Worm (Caenorhabditis elegans): Measurements from ENCODE around the gene srw-51.

- TF ChIP-seq ceh-24 (tag; optimal IDR thresholded peaks at IDR 0.05) = no peak
- no peak for TF ChIP-seq elt-4 (tag; optimal IDR thresholded peaks at IDR 0.05)
- TF ChIP-seq nhr-11 (tag; optimal IDR thresholded peaks at IDR 0.05) = no peak
- TF ChIP-seq C38D4.7 (GFP tag; optimal IDR thresholded peaks at IDR 0.05) = no peak
- TF ChIP-seq ama-1 (optimal IDR thresholded peaks at IDR 0.05) = no peak
- no peak for TF ChIP-seq pqm-1 (tag; optimal IDR thresholded peaks at IDR 0.05)
- TF ChIP-seq dve-1 (tag; optimal IDR thresholded peaks at IDR 0.05) = no peak
- no peak for TF ChIP-seq Y22D7AL.16 (tag; optimal IDR thresholded peaks at IDR 0.05)
- TF ChIP-seq F13H6.1 (tag; optimal IDR thresholded peaks at IDR 0.05) = no peak
- no peak for TF ChIP-seq hlh-30 (tag; optimal IDR thresholded peaks at IDR 0.05; ENCODE audit: insufficient read depth)
- no peak for TF ChIP-seq unc-55 (GFP tag; optimal IDR thresholded peaks at IDR 0.05)
- no peak for TF ChIP-seq elt-2 (tag; optimal IDR thresholded peaks at IDR 0.05)
- no peak for TF ChIP-seq pha-2 (tag; optimal IDR thresholded peaks at IDR 0.05)
Measured at ce11 chrV:17208045-17208444, 37.3 kb upstream of the srw-51 start, which contains the start of gene Y68A4A.13.
